Worm (Caenorhabditis elegans) whole organism, midembryonic: ENCODE measurements around the gene unc-43.

Experiments
- T22C8.4 ChIP-seq: fragments of 200-800 bp; sonication (Bioruptor generic); IDR thresholded peaks from 2 replicates; pipeline ENCODE4 v1.3.6; 2022; ENCODE audit warnings: missing genetic modification characterization, missing compliant biosample characterization
- cog-1 ChIP-seq: sonication (generic microtip); optimal IDR thresholded peaks from 2 replicates; lab custom pipeline; 2016; ENCODE audit warnings: missing genetic modification characterization, missing compliant biosample characterization

- no peak for TF ChIP-seq cog-1 (tag; lab: Kevin White, UChicago)
- no peak for TF ChIP-seq T22C8.4 (GFP tag; lab: Robert Waterston, UW)
Measured at ce11 chrIV:10310329-10310728, 39.7 kb downstream of the unc-43 start, which contains the start of gene R09E10.8.
